Fruit fly (Drosophila melanogaster) whole organism, embryonic: Measurements from ENCODE around the gene Tis11.

Experiments used
- Antp ChIP-seq: fragments of 200-800 bp; sonication (Bioruptor generic); optimal IDR thresholded peaks from 3 replicates; lab custom pipeline; 2016; ENCODE audit warnings: missing biosample characterization, missing genetic modification characterization
- Bgb ChIP-seq: fragments of 200-800 bp; sonication (Bioruptor generic); IDR thresholded peaks from 2 replicates; pipeline ENCODE4 v1.3.6; 2022; ENCODE audit warnings: missing biosample characterization, missing genetic modification characterization; ENCODE audit not compliant: partially characterized antibody
- CG16863 ChIP-seq: fragments of 200-800 bp; sonication (Bioruptor generic); optimal IDR thresholded peaks from 3 replicates; lab custom pipeline; 2016; ENCODE audit warnings: missing biosample characterization, missing genetic modification characterization
- CG2116 ChIP-seq: fragments of 200-800 bp; sonication (Bioruptor generic); optimal IDR thresholded peaks from 3 replicates; lab custom pipeline; 2018; ENCODE audit warnings: missing biosample characterization, mild to moderate bottlenecking, missing genetic modification characterization
- CG2712 ChIP-seq: fragments of 200-800 bp; optimal IDR thresholded peaks from 3 replicates; lab custom pipeline; 2019; ENCODE audit warnings: missing biosample characterization, mild to moderate bottlenecking, missing genetic modification characterization, moderate library complexity
- CG3281 ChIP-seq: fragments of 200-800 bp; sonication (Bioruptor generic); optimal IDR thresholded peaks from 3 replicates; lab custom pipeline; 2017; ENCODE audit warnings: missing biosample characterization, mild to moderate bottlenecking, missing genetic modification characterization
- Hr78 ChIP-seq, 2 experiments: fragments of 200-800 bp in 1 of 2; fragments of >200 bp in 1 of 2; sonication (Bioruptor generic) in 1 of 2; optimal IDR thresholded peaks; 2 replicates each; lab custom pipeline; 2017 to 2019; ENCODE audit warnings: missing biosample characterization in 2 of 2, missing genetic modification characterization in 2 of 2, mild to moderate bottlenecking in 1 of 2, moderate library complexity in 1 of 2
- MTF-1 ChIP-seq: fragments of 200-800 bp; sonication (Bioruptor generic); optimal IDR thresholded peaks from 2 replicates; lab custom pipeline; 2018; ENCODE audit warnings: missing biosample characterization, mild to moderate bottlenecking, missing genetic modification characterization, borderline replicate concordance
- Optix ChIP-seq: fragments of 200-800 bp; sonication (Bioruptor generic); IDR thresholded peaks from 3 replicates; pipeline ENCODE4 v1.3.6; 2022; ENCODE audit warnings: missing biosample characterization, missing genetic modification characterization
- Scr ChIP-seq: fragments of 200-800 bp; sonication (Bioruptor generic); IDR thresholded peaks from 2 replicates; pipeline ENCODE4 v1.3.6; 2022; ENCODE audit warnings: missing biosample characterization, missing genetic modification characterization; ENCODE audit not compliant: partially characterized antibody
- Vsx1 ChIP-seq: fragments of 200-800 bp; sonication (Bioruptor generic); optimal IDR thresholded peaks from 2 replicates; lab custom pipeline; 2017; ENCODE audit warnings: missing biosample characterization, mild to moderate bottlenecking, missing genetic modification characterization, missing genetic modification reagents

DNA sequence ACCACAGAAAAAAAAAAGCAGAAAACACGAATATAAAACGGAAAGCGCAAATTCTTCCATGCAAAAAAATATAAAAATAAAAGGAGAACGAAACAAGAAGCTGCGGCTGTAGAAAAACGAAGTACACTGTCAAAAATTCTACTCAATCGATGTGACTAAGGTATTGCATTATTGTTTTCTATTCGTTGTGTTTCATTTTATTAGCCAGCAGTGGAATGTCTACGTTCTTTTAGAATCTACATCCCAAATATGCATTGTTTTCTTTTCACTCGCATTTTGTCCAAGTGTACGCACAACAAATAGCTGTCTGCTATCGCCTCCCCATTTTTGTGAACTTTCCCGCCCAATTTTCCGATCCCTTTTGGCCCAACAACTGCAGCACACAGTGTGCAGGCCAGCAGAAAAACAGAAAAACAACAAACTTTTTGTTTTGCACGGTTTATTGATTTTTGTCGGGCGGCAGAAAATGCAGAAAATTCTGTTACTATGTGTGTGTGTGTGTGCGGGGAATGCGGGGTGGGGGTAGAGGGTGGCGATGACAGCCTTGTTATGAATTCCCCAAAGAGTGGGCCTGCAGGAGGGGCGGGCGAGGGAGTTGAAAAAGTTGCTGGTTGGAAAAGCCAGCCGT, 60.1 kb downstream of the Tis11 start:
- TF ChIP-seq CG16863 (peak; percentile 67), CG2116 (GFP tag; lab: Kevin White, UChicago) (no peak), Bgb (GFP tag; lab: Robert Waterston, UW) (no peak), Vsx1 (GFP tag; lab: Kevin White, UChicago) (peak; percentile 40), Hr78 (GFP tag; optimal IDR thresholded peaks at IDR 0.05; lab: Kevin White, UChicago) (no peak), CG3281 (GFP tag; lab: Kevin White, UChicago) (peak; percentile 75), CG2712 (tag; lab: Kevin White, UChicago) (peak; percentile 68), Scr (GFP tag; lab: Robert Waterston, UW) (no peak), Optix (GFP tag; lab: Robert Waterston, UW) (peak; percentile 51; the same call in 1 of the 3 replicates), MTF-1 (GFP tag; lab: Kevin White, UChicago) (peak; percentile 32), Antp (GFP tag; lab: Kevin White, UChicago) (peak; percentile 82)
